Fruit fly (Drosophila melanogaster) whole organism, embryonic: ENCODE data around the gene dtn.

Experiments used
- Aef1 ChIP-seq: fragments of 200-800 bp; sonication (Bioruptor generic); IDR thresholded peaks from 3 replicates; pipeline ENCODE4 v1.3.6; 2022; ENCODE audit warnings: missing biosample characterization, missing genetic modification characterization
- Asciz ChIP-seq: fragments of 200-800 bp; sonication (Bioruptor generic); optimal IDR thresholded peaks from 2 replicates; lab custom pipeline; 2017; ENCODE audit warnings: missing biosample characterization, mild to moderate bottlenecking, missing genetic modification characterization, missing genetic modification reagents
- CG10431 ChIP-seq: fragments of 200-800 bp; sonication (Bioruptor generic); optimal IDR thresholded peaks from 3 replicates; lab custom pipeline; 2018; ENCODE audit warnings: missing biosample characterization, mild to moderate bottlenecking, missing genetic modification characterization
- CG10979 ChIP-seq: fragments of 200-800 bp; sonication (Bioruptor generic); optimal IDR thresholded peaks from 2 replicates; lab custom pipeline; 2018; ENCODE audit warnings: missing biosample characterization, mild to moderate bottlenecking, missing genetic modification characterization, moderate library complexity
- CG11093 ChIP-seq: fragments of 200-800 bp; sonication (Bioruptor generic); IDR thresholded peaks from 3 replicates; pipeline ENCODE4 v1.3.6; 2022; ENCODE audit warnings: missing biosample characterization, missing genetic modification characterization
- CG11456 ChIP-seq: fragments of 200-800 bp; sonication (Bioruptor generic); IDR thresholded peaks from 3 replicates; pipeline ENCODE4 v1.3.6; 2022; ENCODE audit warnings: missing biosample characterization, missing genetic modification characterization
- CG12659 ChIP-seq: fragments of 200-800 bp; sonication (Bioruptor generic); optimal IDR thresholded peaks from 3 replicates; lab custom pipeline; 2017; ENCODE audit warnings: mild to moderate bottlenecking, missing biosample characterization, missing genetic modification reagents, missing genetic modification characterization
- CG13123 ChIP-seq: fragments of 200-800 bp; sonication (Bioruptor generic); optimal IDR thresholded peaks from 2 replicates; lab custom pipeline; 2016; ENCODE audit warnings: missing biosample characterization, missing genetic modification characterization
- CG14965 ChIP-seq: fragments of 200-800 bp; sonication (Bioruptor generic); optimal IDR thresholded peaks from 2 replicates; lab custom pipeline; 2016; ENCODE audit warnings: missing biosample characterization, missing genetic modification characterization, borderline replicate concordance
- CG15514 ChIP-seq: fragments of 200-800 bp; sonication (Bioruptor generic); optimal IDR thresholded peaks from 3 replicates; lab custom pipeline; 2017; ENCODE audit warnings: missing biosample characterization, missing genetic modification characterization, mild to moderate bottlenecking, moderate library complexity, missing genetic modification reagents
- CG1647 ChIP-seq: fragments of 200-800 bp; sonication (Bioruptor generic); optimal IDR thresholded peaks from 3 replicates; lab custom pipeline; 2016; ENCODE audit warnings: missing biosample characterization, missing genetic modification characterization
- CG2120 ChIP-seq: fragments of 200-800 bp; sonication (Bioruptor generic); optimal IDR thresholded peaks from 3 replicates; lab custom pipeline; 2016; ENCODE audit warnings: missing biosample characterization, missing genetic modification characterization
- CG2202 ChIP-seq: fragments of 200-800 bp; sonication (Bioruptor generic); optimal IDR thresholded peaks from 2 replicates; lab custom pipeline; 2018; ENCODE audit warnings: missing biosample characterization, mild to moderate bottlenecking, missing genetic modification characterization
- CG33213 ChIP-seq: fragments of 200-800 bp; sonication (Bioruptor generic); optimal IDR thresholded peaks from 3 replicates; lab custom pipeline; 2016; ENCODE audit warnings: missing biosample characterization, missing genetic modification characterization
- CG34422 ChIP-seq: fragments of 200-800 bp; sonication (Bioruptor generic); IDR thresholded peaks from 3 replicates; pipeline ENCODE4 v1.3.6; 2022; ENCODE audit warnings: missing biosample characterization, missing genetic modification characterization
- CG4617 ChIP-seq: fragments of 200-800 bp; sonication (Bioruptor generic); optimal IDR thresholded peaks from 3 replicates; lab custom pipeline; 2016; ENCODE audit warnings: missing biosample characterization, missing genetic modification characterization, borderline replicate concordance
- CG5953 ChIP-seq: fragments of 200-800 bp; sonication (Bioruptor generic); IDR thresholded peaks from 2 replicates; pipeline ENCODE4 v1.3.6; 2022; ENCODE audit warnings: missing biosample characterization, missing genetic modification characterization
- CG8089 ChIP-seq: fragments of 200-800 bp; sonication (Bioruptor generic); optimal IDR thresholded peaks from 3 replicates; lab custom pipeline; 2016; ENCODE audit warnings: missing biosample characterization, missing genetic modification characterization
- CG8388 ChIP-seq: fragments of 200-800 bp; sonication (Bioruptor generic); optimal IDR thresholded peaks from 2 replicates; lab custom pipeline; 2019; ENCODE audit warnings: missing biosample characterization, mild to moderate bottlenecking, missing genetic modification characterization, moderate library complexity
- CkIIα-i1 ChIP-seq: fragments of 200-800 bp; sonication (Bioruptor generic); IDR thresholded peaks from 2 replicates; pipeline ENCODE4 v1.3.6; 2022; ENCODE audit warnings: missing biosample characterization, missing genetic modification characterization
- D ChIP-seq, 2 experiments: fragments of 200-800 bp in 1 of 2; fragments of >200 bp in 1 of 2; sonication (Bioruptor generic) in 1 of 2; optimal IDR thresholded peaks; 2 replicates in 1 of 2; 3 replicates in 1 of 2; lab custom pipeline; 2017; ENCODE audit warnings: mild to moderate bottlenecking in 1 of 2, missing biosample characterization in 1 of 2, missing genetic modification characterization in 1 of 2, missing genetic modification reagents in 1 of 2
- HLH54F ChIP-seq: fragments of 200-800 bp; sonication (Bioruptor generic); optimal IDR thresholded peaks from 3 replicates; lab custom pipeline; 2016; ENCODE audit warnings: missing biosample characterization, missing genetic modification characterization
- Hr3 ChIP-seq: fragments of 200-800 bp; sonication (Bioruptor generic); optimal IDR thresholded peaks from 3 replicates; lab custom pipeline; 2016; ENCODE audit warnings: missing biosample characterization, missing genetic modification characterization
- MTF-1 ChIP-seq: fragments of 200-800 bp; sonication (Bioruptor generic); optimal IDR thresholded peaks from 2 replicates; lab custom pipeline; 2018; ENCODE audit warnings: missing biosample characterization, mild to moderate bottlenecking, missing genetic modification characterization, borderline replicate concordance
- Meics ChIP-seq: fragments of 200-800 bp; sonication (Bioruptor generic); optimal IDR thresholded peaks from 2 replicates; lab custom pipeline; 2017; ENCODE audit warnings: missing biosample characterization, mild to moderate bottlenecking, missing genetic modification characterization
- Pdp1 ChIP-seq, 2 experiments: fragments of 200-800 bp; sonication (Bioruptor generic); optimal IDR thresholded peaks; 3 replicates each; lab custom pipeline; 2016; ENCODE audit warnings: missing biosample characterization in 2 of 2, missing genetic modification characterization in 2 of 2, mild to moderate bottlenecking in 1 of 2, moderate library complexity in 1 of 2
- amos ChIP-seq: fragments of 200-800 bp; sonication (Bioruptor generic); IDR thresholded peaks from 2 replicates; pipeline ENCODE4 v1.3.6; 2022; ENCODE audit warnings: missing biosample characterization, missing genetic modification characterization; ENCODE audit not compliant: partially characterized antibody
- aop ChIP-seq: fragments of 200-800 bp; sonication (Bioruptor generic); IDR thresholded peaks from 2 replicates; pipeline ENCODE4 v1.3.6; 2022; ENCODE audit warnings: missing biosample characterization, missing genetic modification characterization
- ap ChIP-seq: fragments of 200-800 bp; sonication (Bioruptor generic); IDR thresholded peaks from 2 replicates; pipeline ENCODE4 v1.3.6; 2022; ENCODE audit warnings: missing biosample characterization, missing genetic modification characterization
- bbx ChIP-seq: fragments of 200-800 bp; sonication (Bioruptor generic); IDR thresholded peaks from 2 replicates; pipeline ENCODE4 v1.3.6; 2022; ENCODE audit warnings: missing biosample characterization, missing genetic modification characterization; ENCODE audit not compliant: partially characterized antibody
- bigmax ChIP-seq: fragments of 200-800 bp; sonication (Bioruptor generic); optimal IDR thresholded peaks from 2 replicates; lab custom pipeline; 2018; ENCODE audit warnings: missing biosample characterization, mild to moderate bottlenecking, missing genetic modification characterization
- chif ChIP-seq, 2 experiments: fragments of 200-800 bp; sonication (Bioruptor generic); optimal IDR thresholded peaks; 3 replicates each; lab custom pipeline; 2016; ENCODE audit warnings: missing biosample characterization in 2 of 2, missing genetic modification characterization in 2 of 2
- dysf ChIP-seq: fragments of 200-800 bp; sonication (Bioruptor generic); IDR thresholded peaks from 3 replicates; pipeline ENCODE4 v1.3.6; 2022; ENCODE audit warnings: missing biosample characterization, missing genetic modification characterization
- en ChIP-seq: fragments of 200-800 bp; sonication (Bioruptor generic); optimal IDR thresholded peaks from 2 replicates; lab custom pipeline; 2016; ENCODE audit warnings: missing biosample characterization, missing genetic modification characterization
- fd64A ChIP-seq: fragments of 200-800 bp; sonication (Bioruptor generic); optimal IDR thresholded peaks from 3 replicates; lab custom pipeline; 2018; ENCODE audit warnings: missing biosample characterization, mild to moderate bottlenecking, missing genetic modification characterization
- fu2 ChIP-seq: fragments of 200-800 bp; sonication (Bioruptor generic); optimal IDR thresholded peaks from 2 replicates; lab custom pipeline; 2016; ENCODE audit warnings: missing biosample characterization, missing genetic modification characterization
- gce ChIP-seq: fragments of 200-800 bp; sonication (Bioruptor generic); IDR thresholded peaks from 3 replicates; pipeline ENCODE4 v1.3.6; 2022; ENCODE audit warnings: missing biosample characterization, missing genetic modification characterization
- gsb ChIP-seq: fragments of 200-800 bp; sonication (Bioruptor generic); IDR thresholded peaks from 2 replicates; pipeline ENCODE4 v1.3.6; 2022; ENCODE audit warnings: missing biosample characterization, missing genetic modification characterization
- gt ChIP-seq: fragments of 200-800 bp; sonication (Bioruptor generic); IDR thresholded peaks from 2 replicates; pipeline ENCODE4 v1.3.6; 2022; ENCODE audit warnings: missing biosample characterization, missing genetic modification characterization
- ham ChIP-seq: fragments of 200-800 bp; sonication (Bioruptor generic); IDR thresholded peaks from 2 replicates; pipeline ENCODE4 v1.3.6; 2022; ENCODE audit warnings: missing biosample characterization, missing genetic modification characterization
- jigr1 ChIP-seq: fragments of 200-800 bp; sonication (Bioruptor generic); IDR thresholded peaks from 3 replicates; pipeline ENCODE4 v1.3.6; 2022; ENCODE audit warnings: missing biosample characterization, missing genetic modification characterization
- maf-S ChIP-seq: fragments of 200-800 bp; sonication (Bioruptor generic); optimal IDR thresholded peaks from 2 replicates; lab custom pipeline; 2016; ENCODE audit warnings: missing biosample characterization, missing genetic modification characterization
- peb ChIP-seq: fragments of 200-800 bp; sonication (Bioruptor generic); IDR thresholded peaks from 2 replicates; pipeline ENCODE4 v1.3.6; 2022; ENCODE audit warnings: missing biosample characterization, missing genetic modification characterization
- phol ChIP-seq: fragments of 200-800 bp; sonication (Bioruptor generic); optimal IDR thresholded peaks from 3 replicates; lab custom pipeline; 2018; ENCODE audit warnings: missing biosample characterization, mild to moderate bottlenecking, missing genetic modification characterization, moderate library complexity
- scrt ChIP-seq: fragments of 200-800 bp; sonication (Bioruptor generic); optimal IDR thresholded peaks from 2 replicates; lab custom pipeline; 2018; ENCODE audit warnings: missing biosample characterization, mild to moderate bottlenecking, missing genetic modification characterization, moderate library complexity
- sna ChIP-seq: fragments of 200-800 bp; sonication (Bioruptor generic); IDR thresholded peaks from 2 replicates; pipeline ENCODE4 v1.3.6; 2022; ENCODE audit warnings: missing biosample characterization, missing genetic modification characterization; ENCODE audit not compliant: partially characterized antibody
- sug ChIP-seq: fragments of 200-800 bp; optimal IDR thresholded peaks from 2 replicates; lab custom pipeline; 2019; ENCODE audit warnings: missing biosample characterization, mild to moderate bottlenecking, missing genetic modification characterization, moderate library complexity
- tio ChIP-seq: fragments of 200-800 bp; sonication (Bioruptor generic); optimal IDR thresholded peaks from 2 replicates; lab custom pipeline; 2017; ENCODE audit warnings: missing biosample characterization, missing genetic modification characterization, inconsistent platforms
- twi ChIP-seq: fragments of 200-800 bp; optimal IDR thresholded peaks from 2 replicates; lab custom pipeline; 2019; ENCODE audit warnings: missing biosample characterization, mild to moderate bottlenecking, missing genetic modification characterization, moderate library complexity
- usp ChIP-seq: fragments of >200 bp; optimal IDR thresholded peaks from 2 replicates; lab custom pipeline; 2017; ENCODE audit warnings: missing biosample characterization, missing genetic modification characterization

dtn gene

dm6 chrX:6255414-6255915 is 30.0 kb downstream of the dtn start, which contains the start of the genes Rbcn-3A and Spx (continued):
- TF ChIP-seq CG33213 (no peak), CG14965 (GFP tag; lab: Kevin White, UChicago) (no peak), Hr3 (GFP tag; lab: Kevin White, UChicago) (peak; percentile 45), ap (GFP tag; lab: Robert Waterston, UW) (no peak), bigmax (no peak), twi (tag; lab: Kevin White, UChicago) (peak; percentile 29), CG10979 (tag; lab: Kevin White, UChicago) (peak; percentile 2), jigr1 (GFP tag; lab: Robert Waterston, UW) (no peak), sna (GFP tag; lab: Robert Waterston, UW) (peak; percentile 83), fu2 (GFP tag; lab: Kevin White, UChicago) (no peak), CG8388 (no peak), CG2120 (GFP tag; lab: Kevin White, UChicago) (peak; percentile 53), chif (GFP tag; optimal IDR thresholded peaks at IDR 0.05; lab: Kevin White, UChicago) (no peak), peb (GFP tag; lab: Robert Waterston, UW) (no peak), amos (peak; percentile 83), gt (GFP tag; lab: Robert Waterston, UW) (no peak), aop (GFP tag; lab: Robert Waterston, UW) (no peak), bbx (GFP tag; lab: Robert Waterston, UW) (peak; percentile 79), CG4617 (GFP tag; lab: Kevin White, UChicago) (no peak), maf-S (GFP tag; lab: Kevin White, UChicago) (no peak), CG2202 (tag; lab: Kevin White, UChicago) (no peak), phol (tag; lab: Kevin White, UChicago) (peak; percentile 33), CG5953 (no peak), CG13123 (GFP tag; lab: Kevin White, UChicago) (no peak), MTF-1 (no peak), en (no peak), scrt (no peak), Pdp1 (GFP tag; optimal IDR thresholded peaks at IDR 0.05; lab: Kevin White, UChicago) (peak in 1 of 2 experiments; percentile 90), Aef1 (no peak), Meics (GFP tag; lab: Kevin White, UChicago) (peak; percentile 12), CG11456 (GFP tag; lab: Robert Waterston, UW) (0 out of 3 replicates have a peak, but pooled peaks have one; percentile 48), sug (tag; lab: Kevin White, UChicago) (peak; percentile 33), HLH54F (GFP tag; lab: Kevin White, UChicago) (no peak), CG10431 (GFP tag; lab: Kevin White, UChicago) (no peak), CkIIα-i1 (no peak), CG12659 (peak; percentile 63), tio (GFP tag; lab: Kevin White, UChicago) (no peak), ham (GFP tag; lab: Robert Waterston, UW) (no peak), gsb (GFP tag; lab: Robert Waterston, UW) (no peak), CG15514 (GFP tag; lab: Kevin White, UChicago) (peak; percentile 31), CG1647 (no peak), CG11093 (GFP tag; lab: Robert Waterston, UW) (no peak), D (optimal IDR thresholded peaks at IDR 0.05; lab: Kevin White, UChicago) (no peak), D (GFP tag; optimal IDR thresholded peaks at IDR 0.05; lab: Kevin White, UChicago) (no peak), CG8089 (GFP tag; lab: Kevin White, UChicago) (no peak), gce (GFP tag; lab: Robert Waterston, UW) (no peak), CG34422 (GFP tag; lab: Robert Waterston, UW) (peak; percentile 35; the same call in 1 of the 3 replicates), dysf (GFP tag; lab: Robert Waterston, UW) (no peak), Asciz (GFP tag; lab: Kevin White, UChicago) (no peak), fd64A (GFP tag; lab: Kevin White, UChicago) (no peak), usp (GFP tag; lab: Kevin White, UChicago) (no peak)
